Worm (Caenorhabditis elegans) whole organism, young adult: Measurements from ENCODE around the gene C18D4.6.

Experiments used
- T26A5.8 ChIP-seq: sonication (generic microtip); optimal IDR thresholded peaks from 2 replicates; lab custom pipeline; 2016; ENCODE audit warnings: missing genetic modification characterization, missing compliant biosample characterization
- nfya-1 ChIP-seq: sonication (generic microtip); optimal IDR thresholded peaks from 2 replicates; lab custom pipeline; 2017; ENCODE audit warnings: antibody characterized with exemption, missing compliant biosample characterization, missing genetic modification characterization, borderline replicate concordance; ENCODE audit not compliant: insufficient read depth
- nfya-2 ChIP-seq: fragments of 200-800 bp; sonication (Bioruptor generic); IDR thresholded peaks from 2 replicates; pipeline ENCODE4 v1.3.6; 2022; ENCODE audit warnings: missing genetic modification reagents, missing genetic modification characterization, missing compliant biosample characterization
- tbp1 ChIP-seq: fragments of 200-800 bp; sonication (Bioruptor generic); optimal IDR thresholded peaks from 2 replicates; lab custom pipeline; 2018; ENCODE audit warnings: mild to moderate bottlenecking, missing genetic modification characterization, missing compliant biosample characterization
- unc-62 ChIP-seq: fragments of 150-350 bp; optimal IDR thresholded peaks from 2 replicates; lab custom pipeline; 2014; ENCODE audit warnings: missing biosample characterization, missing genetic modification reagents, missing genetic modification characterization

ce11 chrV:17538279-17538896, at the start of gene C18D4.6:
- no peak for TF ChIP-seq T26A5.8 (tag; lab: Kevin White, UChicago)
- no peak for TF ChIP-seq tbp1 (GFP tag; lab: Kevin White, UChicago)
- TF ChIP-seq unc-62 (GFP tag; lab: Kevin White, UChicago) = no peak
- TF ChIP-seq nfya-1 (tag; lab: Kevin White, UChicago) = no peak
- no peak for TF ChIP-seq nfya-2 (GFP tag; lab: Robert Waterston, UW)
